Worm (Caenorhabditis elegans) whole organism, L4 larva: Measurements from ENCODE around the gene K06H7.2.
A peak's percentile ranks its signal among the peaks of the same experiment; 100 is the strongest.

Experiments used
- Y105C5A.15 ChIP-seq: fragments of 200-800 bp; sonication (Bioruptor generic); IDR thresholded peaks from 2 replicates; pipeline ENCODE4 v1.3.6; 2022; ENCODE audit warnings: missing genetic modification characterization, missing compliant biosample characterization
- ceh-62 ChIP-seq: sonication (generic microtip); optimal IDR thresholded peaks from 2 replicates; lab custom pipeline; 2017; ENCODE audit warnings: missing biosample characterization, missing genetic modification characterization
- ctbp-1 ChIP-seq: fragments of 200-800 bp; sonication (Bioruptor generic); IDR thresholded peaks from 2 replicates; pipeline ENCODE4 v1.3.6; 2022; ENCODE audit warnings: missing genetic modification reagents, missing genetic modification characterization, missing compliant biosample characterization
- dpl-1 ChIP-seq: fragments of 150-350 bp; optimal IDR thresholded peaks from 2 replicates; lab custom pipeline; 2014; ENCODE audit warnings: missing biosample characterization, missing genetic modification reagents, missing genetic modification characterization
- lsy-2 ChIP-seq, 2 experiments: fragments of 150-350 bp in 1 of 2; sonication (generic microtip) in 1 of 2; optimal IDR thresholded peaks; 2 replicates each; lab custom pipeline; 2014 to 2017; ENCODE audit warnings: missing biosample characterization in 2 of 2, missing genetic modification characterization in 2 of 2
- nhr-102 ChIP-seq: sonication (generic microtip); optimal IDR thresholded peaks from 2 replicates; lab custom pipeline; 2016; ENCODE audit warnings: mild to moderate bottlenecking, missing genetic modification characterization, moderate library complexity, missing compliant biosample characterization
- nhr-237 ChIP-seq: sonication (generic microtip); optimal IDR thresholded peaks from 2 replicates; lab custom pipeline; 2017; ENCODE audit warnings: missing biosample characterization, missing genetic modification characterization
- saeg-2 ChIP-seq: fragments of 200-800 bp; sonication (Bioruptor generic); IDR thresholded peaks from 2 replicates; pipeline ENCODE4 v1.3.6; 2022; ENCODE audit warnings: missing genetic modification reagents, missing genetic modification characterization, missing compliant biosample characterization
- unc-39 ChIP-seq: sonication (generic microtip); optimal IDR thresholded peaks from 2 replicates; lab custom pipeline; 2017; ENCODE audit warnings: missing biosample characterization, missing genetic modification characterization

DNA sequence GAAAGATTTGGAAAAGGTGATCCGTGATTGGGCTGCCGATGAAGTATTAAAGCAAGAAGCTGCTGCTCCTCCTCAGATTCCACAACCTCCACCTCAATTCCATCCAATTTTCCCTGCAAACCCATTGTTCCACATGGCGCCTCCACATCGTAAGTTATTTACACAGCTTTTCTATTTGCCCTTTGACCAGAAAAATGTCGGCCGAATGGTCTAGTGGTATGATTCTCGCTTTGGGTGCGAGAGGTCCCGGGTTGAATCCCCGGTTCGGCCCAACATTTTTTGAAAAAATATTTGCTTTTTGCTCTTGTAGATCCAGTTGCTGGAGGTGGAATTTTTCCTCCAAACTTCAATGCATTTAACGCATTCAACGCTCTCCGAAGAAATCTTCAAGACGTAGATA is 24.2 kb upstream of the K06H7.2 start:
- TF ChIP-seq unc-39 (tag; lab: Kevin White, UChicago) (no peak), ceh-62 (tag; lab: Kevin White, UChicago) (no peak), dpl-1 (no peak), nhr-237 (tag; lab: Kevin White, UChicago) (no peak), Y105C5A.15 (GFP tag; lab: Robert Waterston, UW) (0 out of 2 replicates have a peak, but pooled peaks have one; percentile 41), ctbp-1 (GFP tag; lab: Robert Waterston, UW) (no peak), lsy-2 (tag; optimal IDR thresholded peaks at IDR 0.05; lab: Kevin White, UChicago) (no peak), nhr-102 (tag; lab: Kevin White, UChicago) (no peak), saeg-2 (no peak)
